Fruit fly (Drosophila melanogaster) whole organism, wandering third instar larva: ENCODE measurements around the gene CG33229.

Experiments used
- Abd-B ChIP-seq: fragments of >200 bp; optimal IDR thresholded peaks from 2 replicates; lab custom pipeline; 2017; ENCODE audit warnings: missing biosample characterization, missing genetic modification characterization
- CG32264 ChIP-seq: fragments of 200-800 bp; sonication (Bioruptor generic); optimal IDR thresholded peaks from 2 replicates; lab custom pipeline; 2016; ENCODE audit warnings: missing biosample characterization, missing genetic modification characterization
- CG9705 ChIP-seq: fragments of 200-800 bp; sonication (Bioruptor generic); optimal IDR thresholded peaks from 2 replicates; lab custom pipeline; 2018; ENCODE audit warnings: missing biosample characterization, mild to moderate bottlenecking, missing genetic modification characterization
- CrebA ChIP-seq: fragments of 200-800 bp; sonication (Bioruptor generic); optimal IDR thresholded peaks from 2 replicates; lab custom pipeline; 2016; ENCODE audit warnings: missing biosample characterization, mild to moderate bottlenecking, missing genetic modification characterization, borderline replicate concordance
- Dfd ChIP-seq: fragments of >200 bp; optimal IDR thresholded peaks from 2 replicates; lab custom pipeline; 2017; ENCODE audit warnings: missing biosample characterization, missing genetic modification characterization
- Dif ChIP-seq: fragments of 200-275, 200-300 bp; sonication (Bioruptor generic); optimal IDR thresholded peaks from 2 replicates; lab custom pipeline; 2018; ENCODE audit warnings: missing biosample characterization, missing genetic modification characterization; ENCODE audit not compliant: partially characterized antibody
- GATAd ChIP-seq: sonication (Bioruptor generic); optimal IDR thresholded peaks from 2 replicates; lab custom pipeline; 2016; ENCODE audit warnings: missing biosample characterization, missing genetic modification characterization
- Hnf4 ChIP-seq: fragments of 200-800 bp; sonication (Bioruptor generic); optimal IDR thresholded peaks from 2 replicates; lab custom pipeline; 2016; ENCODE audit warnings: missing biosample characterization, mild to moderate bottlenecking, missing genetic modification characterization
- Hr78 ChIP-seq: fragments of >200 bp; optimal IDR thresholded peaks from 2 replicates; lab custom pipeline; 2017; ENCODE audit warnings: missing biosample characterization, missing genetic modification characterization
- Hr83 ChIP-seq: fragments of 200-300 bp; sonication (Bioruptor generic); optimal IDR thresholded peaks from 2 replicates; lab custom pipeline; 2016; ENCODE audit warnings: missing biosample characterization, mild to moderate bottlenecking, missing genetic modification characterization, moderate library complexity; ENCODE audit not compliant: poor library complexity, severe bottlenecking
- Jra ChIP-seq: sonication (Bioruptor generic); optimal IDR thresholded peaks from 2 replicates; lab custom pipeline; 2016; ENCODE audit warnings: missing biosample characterization, missing genetic modification characterization
- Mio ChIP-seq: sonication (Bioruptor generic); optimal IDR thresholded peaks from 2 replicates; lab custom pipeline; 2016; ENCODE audit warnings: missing biosample characterization, missing genetic modification characterization
- Myc ChIP-seq: fragments of >200 bp; optimal IDR thresholded peaks from 2 replicates; lab custom pipeline; 2017
- OdsH ChIP-seq: fragments of 200-800 bp; sonication (Bioruptor generic); optimal IDR thresholded peaks from 2 replicates; lab custom pipeline; 2016; ENCODE audit warnings: missing biosample characterization, mild to moderate bottlenecking, missing genetic modification characterization
- Rel ChIP-seq, 2 experiments: fragments of 200-800 bp; sonication (Bioruptor generic) in 1 of 2; optimal IDR thresholded peaks; 2 replicates in 1 of 2; 3 replicates in 1 of 2; lab custom pipeline; 2016 to 2019; ENCODE audit warnings: mild to moderate bottlenecking in 2 of 2, missing biosample characterization in 2 of 2, missing genetic modification characterization in 2 of 2, moderate library complexity in 1 of 2
- Sp1 ChIP-seq: fragments of 200-800 bp; sonication (Bioruptor generic); optimal IDR thresholded peaks from 3 replicates; lab custom pipeline; 2019; ENCODE audit warnings: missing biosample characterization, mild to moderate bottlenecking, missing genetic modification characterization, moderate library complexity
- br ChIP-seq: fragments of 200-800 bp; sonication (Bioruptor generic); optimal IDR thresholded peaks from 2 replicates; lab custom pipeline; 2016; ENCODE audit warnings: missing biosample characterization, missing genetic modification characterization
- brk ChIP-seq: fragments of 200-800 bp; sonication (Bioruptor generic); optimal IDR thresholded peaks from 2 replicates; lab custom pipeline; 2016; ENCODE audit warnings: missing biosample characterization, mild to moderate bottlenecking, missing genetic modification characterization
- dl ChIP-seq, 2 experiments: fragments of 175-275, 200-275 bp in 1 of 2; fragments of 200-275 bp in 1 of 2; sonication (Bioruptor generic); optimal IDR thresholded peaks; lab custom pipeline; 2018; ENCODE audit warnings: mild to moderate bottlenecking in 2 of 2, missing biosample characterization in 2 of 2, missing genetic modification characterization in 2 of 2, moderate library complexity in 2 of 2; ENCODE audit not compliant: partially characterized antibody in 2 of 2, insufficient read depth in 1 of 2
- dsf ChIP-seq: sonication (Bioruptor generic); optimal IDR thresholded peaks from 2 replicates; lab custom pipeline; 2016; ENCODE audit warnings: missing biosample characterization, missing genetic modification characterization, borderline replicate concordance
- ey ChIP-seq: fragments of 200-800 bp; sonication (Bioruptor generic); optimal IDR thresholded peaks from 2 replicates; lab custom pipeline; 2016; ENCODE audit warnings: missing biosample characterization, missing genetic modification characterization
- fru ChIP-seq: fragments of 200-800 bp; sonication (Bioruptor generic); optimal IDR thresholded peaks from 3 replicates; lab custom pipeline; 2016; ENCODE audit warnings: missing biosample characterization, mild to moderate bottlenecking, missing genetic modification characterization
- jim ChIP-seq: fragments of 175-275, 200-325 bp; sonication (Bioruptor generic); optimal IDR thresholded peaks from 2 replicates; lab custom pipeline; 2016; ENCODE audit warnings: missing biosample characterization, mild to moderate bottlenecking, missing genetic modification characterization
- lola ChIP-seq: fragments of >200 bp; optimal IDR thresholded peaks from 2 replicates; lab custom pipeline; 2017; ENCODE audit warnings: missing biosample characterization, missing genetic modification characterization
- pan ChIP-seq: fragments of >200 bp; optimal IDR thresholded peaks from 2 replicates; lab custom pipeline; 2017
- psq ChIP-seq: fragments of 200-800 bp; sonication (Bioruptor generic); optimal IDR thresholded peaks from 3 replicates; lab custom pipeline; 2017; ENCODE audit warnings: missing biosample characterization, mild to moderate bottlenecking, missing genetic modification characterization, moderate library complexity
- rgr ChIP-seq: fragments of 200-800 bp; sonication (Bioruptor generic); optimal IDR thresholded peaks from 3 replicates; lab custom pipeline; 2016; ENCODE audit warnings: missing biosample characterization, mild to moderate bottlenecking, missing genetic modification characterization
- sage ChIP-seq: fragments of 200-800 bp; sonication (Bioruptor generic); optimal IDR thresholded peaks from 2 replicates; lab custom pipeline; 2016; ENCODE audit warnings: missing biosample characterization, mild to moderate bottlenecking, missing genetic modification characterization
- sv ChIP-seq: fragments of 200-800 bp; sonication (Bioruptor generic); optimal IDR thresholded peaks from 3 replicates; lab custom pipeline; 2016; ENCODE audit warnings: missing biosample characterization, missing genetic modification characterization
- tai ChIP-seq: sonication (Bioruptor generic); optimal IDR thresholded peaks from 2 replicates; lab custom pipeline; 2016; ENCODE audit warnings: missing biosample characterization, missing genetic modification characterization
- usp ChIP-seq: fragments of >200 bp; optimal IDR thresholded peaks from 2 replicates; lab custom pipeline; 2017; ENCODE audit warnings: missing biosample characterization, missing genetic modification characterization
- woc ChIP-seq: sonication (Bioruptor generic); optimal IDR thresholded peaks from 2 replicates; lab custom pipeline; 2016; ENCODE audit warnings: missing biosample characterization, mild to moderate bottlenecking, missing genetic modification characterization

CG33229 gene

dm6 chr3L:224004-224951 lies 626 bp downstream of the CG33229 start:
- TF ChIP-seq usp (GFP tag; lab: Kevin White, UChicago): no peak
- TF ChIP-seq Rel (GFP tag; optimal IDR thresholded peaks at IDR 0.05; lab: Kevin White, UChicago): no peak
- peak; percentile 29 for TF ChIP-seq Rel (tag; optimal IDR thresholded peaks at IDR 0.05; lab: Kevin White, UChicago)
- TF ChIP-seq Dfd (GFP tag; lab: Kevin White, UChicago): no peak
- no peak for TF ChIP-seq lola (GFP tag; lab: Kevin White, UChicago)
- peak; percentile 72 for TF ChIP-seq Hnf4 (GFP tag; lab: Kevin White, UChicago)
- peak; percentile 52 for TF ChIP-seq Hr83 (GFP tag; lab: Kevin White, UChicago)
- peak; percentile 76 for TF ChIP-seq Dif (GFP tag; lab: Kevin White, UChicago)
- no peak for TF ChIP-seq dsf
- TF ChIP-seq sage: no peak
- no peak for TF ChIP-seq woc
- TF ChIP-seq Abd-B: no peak
- no peak for TF ChIP-seq br (GFP tag; lab: Kevin White, UChicago)
- no peak for TF ChIP-seq Jra (GFP tag; lab: Kevin White, UChicago)
- TF ChIP-seq tai: peak; percentile 56
- no peak for TF ChIP-seq Hr78 (GFP tag; lab: Kevin White, UChicago)
- TF ChIP-seq Myc (lab: Kevin White, UChicago): no peak
- TF ChIP-seq CrebA (GFP tag; lab: Kevin White, UChicago): no peak
- peak; percentile 19 for TF ChIP-seq Mio
- no peak for TF ChIP-seq pan (lab: Kevin White, UChicago)
- no peak for TF ChIP-seq fru (GFP tag; lab: Kevin White, UChicago)
- peak in 1 of 2 experiments; percentile 32 for TF ChIP-seq dl (GFP tag; optimal IDR thresholded peaks at IDR 0.05; lab: Kevin White, UChicago; ENCODE audit: insufficient read depth in 1 of 2, partially characterized antibody in 2 of 2)
- TF ChIP-seq psq (GFP tag; lab: Kevin White, UChicago): no peak
- TF ChIP-seq GATAd (GFP tag; lab: Kevin White, UChicago): no peak
- peak; percentile 14 for TF ChIP-seq OdsH
- peak; percentile 28 for TF ChIP-seq Sp1
- no peak for TF ChIP-seq ey (GFP tag; lab: Kevin White, UChicago)
- TF ChIP-seq rgr (GFP tag; lab: Kevin White, UChicago): no peak
- no peak for TF ChIP-seq sv
- peak; percentile 72 for TF ChIP-seq jim
- TF ChIP-seq CG32264 (GFP tag; lab: Kevin White, UChicago): no peak
- no peak for TF ChIP-seq CG9705 (GFP tag; lab: Kevin White, UChicago)

DNA sequence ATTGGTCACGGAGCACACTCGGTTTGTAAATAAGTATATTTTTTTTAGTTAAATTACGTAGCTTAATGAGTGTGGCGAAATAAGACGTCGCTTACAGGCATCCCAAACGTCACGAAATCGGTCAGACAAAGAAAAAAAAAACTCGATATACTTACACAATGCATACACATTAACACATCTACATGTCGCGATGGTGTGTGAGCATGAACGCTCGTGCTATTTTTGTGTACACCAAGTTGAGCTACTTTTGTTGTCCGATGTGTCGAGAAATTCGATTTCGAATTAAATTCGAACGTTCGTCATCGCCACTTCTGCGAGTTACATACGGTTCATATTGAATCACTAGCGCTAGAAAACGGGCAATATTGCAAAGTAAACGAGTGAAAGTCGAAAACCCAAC lies 1.5 kb downstream of the CG33229 start:
- peak; percentile 18 for TF ChIP-seq CG32264 (GFP tag; lab: Kevin White, UChicago)
- no peak for TF ChIP-seq Hnf4 (GFP tag; lab: Kevin White, UChicago)
- TF ChIP-seq brk (GFP tag; lab: Kevin White, UChicago): peak; percentile 30
- TF ChIP-seq woc: peak; percentile 14
- TF ChIP-seq sage: peak; percentile 39
- no peak for TF ChIP-seq Dif (GFP tag; lab: Kevin White, UChicago)
- peak; percentile 7 for TF ChIP-seq Hr83 (GFP tag; lab: Kevin White, UChicago)

dm6 chr3L:231504-231903 lies 7.9 kb downstream of the CG33229 start, which contains the start of gene CG42846:
Gene CG42846, minus strand, starts transcription at chr3L:231604.
- TF ChIP-seq Dfd (GFP tag; lab: Kevin White, UChicago) (no peak), ey (GFP tag; lab: Kevin White, UChicago) (no peak), CG9705 (GFP tag; lab: Kevin White, UChicago) (no peak), tai (no peak), dsf (no peak), Rel (GFP tag; optimal IDR thresholded peaks at IDR 0.05; lab: Kevin White, UChicago) (no peak), Rel (tag; optimal IDR thresholded peaks at IDR 0.05; lab: Kevin White, UChicago) (peak; percentile 67), psq (GFP tag; lab: Kevin White, UChicago) (no peak), brk (GFP tag; lab: Kevin White, UChicago) (no peak), Sp1 (no peak), Jra (GFP tag; lab: Kevin White, UChicago) (no peak), sage (peak; percentile 0), Abd-B (no peak)
